Fruit fly (Drosophila melanogaster) whole organism, embryonic: Measurements from ENCODE around the gene CG1785.

ENCODE experiments used
- ATbp ChIP-seq: fragments of 200-800 bp; sonication (Bioruptor generic); optimal IDR thresholded peaks from 2 replicates; lab custom pipeline; 2017; ENCODE audit warnings: missing biosample characterization, mild to moderate bottlenecking, missing genetic modification characterization, missing genetic modification reagents
- Adf1 ChIP-seq: fragments of 200-800 bp; sonication (Bioruptor generic); IDR thresholded peaks from 2 replicates; pipeline ENCODE4 v1.3.6; 2022; ENCODE audit warnings: missing biosample characterization, missing genetic modification characterization
- Bgb ChIP-seq: fragments of 200-800 bp; sonication (Bioruptor generic); IDR thresholded peaks from 2 replicates; pipeline ENCODE4 v1.3.6; 2022; ENCODE audit warnings: missing biosample characterization, missing genetic modification characterization; ENCODE audit not compliant: partially characterized antibody
- C15 ChIP-seq: fragments of 200-800 bp; sonication (Bioruptor generic); IDR thresholded peaks from 3 replicates; pipeline ENCODE4 v1.3.6; 2022; ENCODE audit warnings: missing biosample characterization, missing genetic modification characterization
- CG11696 ChIP-seq: fragments of 200-800 bp; sonication (Bioruptor generic); IDR thresholded peaks from 2 replicates; pipeline ENCODE4 v1.3.6; 2022; ENCODE audit warnings: missing biosample characterization, missing genetic modification characterization
- CG13296 ChIP-seq: fragments of 200-800 bp; sonication (Bioruptor generic); optimal IDR thresholded peaks from 3 replicates; lab custom pipeline; 2018; ENCODE audit warnings: missing biosample characterization, mild to moderate bottlenecking, missing genetic modification characterization
- CG14667 ChIP-seq: fragments of 200-800 bp; sonication (Bioruptor generic); IDR thresholded peaks from 2 replicates; pipeline ENCODE4 v1.3.6; 2022; ENCODE audit warnings: missing biosample characterization, missing genetic modification characterization
- CG14710 ChIP-seq: fragments of 200-800 bp; sonication (Bioruptor generic); optimal IDR thresholded peaks from 3 replicates; lab custom pipeline; 2019; ENCODE audit warnings: missing biosample characterization, mild to moderate bottlenecking, missing genetic modification characterization, moderate library complexity
- CG15073 ChIP-seq: fragments of 200-800 bp; sonication (Bioruptor generic); optimal IDR thresholded peaks from 2 replicates; lab custom pipeline; 2016; ENCODE audit warnings: missing biosample characterization, missing genetic modification characterization
- CG15479 ChIP-seq: fragments of 200-800 bp; sonication (Bioruptor generic); optimal IDR thresholded peaks from 3 replicates; lab custom pipeline; 2019; ENCODE audit warnings: missing biosample characterization, mild to moderate bottlenecking, missing genetic modification characterization, moderate library complexity
- CG1602 ChIP-seq: fragments of 200-800 bp; sonication (Bioruptor generic); optimal IDR thresholded peaks from 3 replicates; lab custom pipeline; 2016; ENCODE audit warnings: missing biosample characterization, missing genetic modification characterization
- CG16815 ChIP-seq: fragments of 200-800 bp; sonication (Bioruptor generic); optimal IDR thresholded peaks from 3 replicates; lab custom pipeline; 2017; ENCODE audit warnings: missing biosample characterization, mild to moderate bottlenecking, missing genetic modification characterization
- CG17829 ChIP-seq: fragments of 200-800 bp; optimal IDR thresholded peaks from 2 replicates; lab custom pipeline; 2019; ENCODE audit warnings: missing biosample characterization, mild to moderate bottlenecking, missing genetic modification characterization, moderate library complexity
- CG17912 ChIP-seq: fragments of 200-800 bp; sonication (Bioruptor generic); optimal IDR thresholded peaks from 2 replicates; lab custom pipeline; 2018; ENCODE audit warnings: missing biosample characterization, mild to moderate bottlenecking, missing genetic modification characterization
- CG2116 ChIP-seq: fragments of 200-800 bp; sonication (Bioruptor generic); optimal IDR thresholded peaks from 3 replicates; lab custom pipeline; 2018; ENCODE audit warnings: missing biosample characterization, mild to moderate bottlenecking, missing genetic modification characterization
- CG2678 ChIP-seq: fragments of 200-800 bp; sonication (Bioruptor generic); optimal IDR thresholded peaks from 3 replicates; lab custom pipeline; 2019; ENCODE audit warnings: missing biosample characterization, mild to moderate bottlenecking, missing genetic modification characterization, moderate library complexity
- CG31388 ChIP-seq: fragments of 200-800 bp; sonication (Bioruptor generic); optimal IDR thresholded peaks from 2 replicates; lab custom pipeline; 2016; ENCODE audit warnings: missing biosample characterization, missing genetic modification characterization
- CG3281 ChIP-seq: fragments of 200-800 bp; sonication (Bioruptor generic); optimal IDR thresholded peaks from 3 replicates; lab custom pipeline; 2017; ENCODE audit warnings: missing biosample characterization, mild to moderate bottlenecking, missing genetic modification characterization
- CG33213 ChIP-seq: fragments of 200-800 bp; sonication (Bioruptor generic); optimal IDR thresholded peaks from 3 replicates; lab custom pipeline; 2016; ENCODE audit warnings: missing biosample characterization, missing genetic modification characterization
- CG3995 ChIP-seq: fragments of 200-800 bp; sonication (Bioruptor generic); optimal IDR thresholded peaks from 3 replicates; lab custom pipeline; 2016; ENCODE audit warnings: missing biosample characterization, missing genetic modification characterization
- CG4424 ChIP-seq: fragments of 200-800 bp; sonication (Bioruptor generic); optimal IDR thresholded peaks from 3 replicates; lab custom pipeline; 2016; ENCODE audit warnings: missing biosample characterization, missing genetic modification characterization
- CG4820 ChIP-seq: fragments of 200-800 bp; sonication (Bioruptor generic); optimal IDR thresholded peaks from 3 replicates; lab custom pipeline; 2016; ENCODE audit warnings: missing biosample characterization, missing genetic modification characterization
- CG5953 ChIP-seq: fragments of 200-800 bp; sonication (Bioruptor generic); IDR thresholded peaks from 2 replicates; pipeline ENCODE4 v1.3.6; 2022; ENCODE audit warnings: missing biosample characterization, missing genetic modification characterization
- CG9797 ChIP-seq: fragments of 200-800 bp; sonication (Bioruptor generic); optimal IDR thresholded peaks from 3 replicates; lab custom pipeline; 2018; ENCODE audit warnings: missing biosample characterization, mild to moderate bottlenecking, missing genetic modification characterization
- CG9932 ChIP-seq: fragments of 200-800 bp; sonication (Bioruptor generic); IDR thresholded peaks from 2 replicates; pipeline ENCODE4 v1.3.6; 2022; ENCODE audit warnings: missing biosample characterization, missing genetic modification characterization
- CoRest ChIP-seq: fragments of 200-800 bp; sonication (Bioruptor generic); optimal IDR thresholded peaks from 3 replicates; lab custom pipeline; 2018; ENCODE audit warnings: missing biosample characterization, mild to moderate bottlenecking, missing genetic modification characterization, moderate library complexity
- E2f1 ChIP-seq: fragments of 200-800 bp; sonication (Bioruptor generic); IDR thresholded peaks from 2 replicates; pipeline ENCODE4 v1.3.6; 2022; ENCODE audit warnings: missing biosample characterization, missing genetic modification characterization
- Gsc ChIP-seq: fragments of 200-800 bp; sonication (Bioruptor generic); IDR thresholded peaks from 2 replicates; pipeline ENCODE4 v1.3.6; 2022; ENCODE audit warnings: missing biosample characterization, missing genetic modification characterization
- HHEX ChIP-seq: fragments of 200-800 bp; sonication (Bioruptor generic); optimal IDR thresholded peaks from 3 replicates; lab custom pipeline; 2017; ENCODE audit warnings: missing biosample characterization, mild to moderate bottlenecking, missing genetic modification characterization, missing genetic modification reagents
- Hand ChIP-seq: fragments of 200-800 bp; sonication (Bioruptor generic); optimal IDR thresholded peaks from 2 replicates; lab custom pipeline; 2017; ENCODE audit warnings: mild to moderate bottlenecking, missing biosample characterization, missing genetic modification reagents, missing genetic modification characterization
- Hey ChIP-seq: fragments of 200-800 bp; sonication (Bioruptor generic); optimal IDR thresholded peaks from 3 replicates; lab custom pipeline; 2018; ENCODE audit warnings: missing biosample characterization, mild to moderate bottlenecking, missing genetic modification characterization
- Mad ChIP-seq: fragments of 200-800 bp; sonication (Bioruptor generic); optimal IDR thresholded peaks from 2 replicates; lab custom pipeline; 2016; ENCODE audit warnings: missing biosample characterization, missing genetic modification characterization
- Max ChIP-seq: fragments of 200-800 bp; sonication (Bioruptor generic); optimal IDR thresholded peaks from 2 replicates; lab custom pipeline; 2016; ENCODE audit warnings: missing biosample characterization, mild to moderate bottlenecking, missing genetic modification characterization
- Xbp1 ChIP-seq: fragments of 200-800 bp; sonication (Bioruptor generic); optimal IDR thresholded peaks from 3 replicates; lab custom pipeline; 2016; ENCODE audit warnings: missing biosample characterization, mild to moderate bottlenecking, missing genetic modification characterization
- bsh ChIP-seq, 2 experiments: fragments of 200-800 bp; sonication (Bioruptor generic); optimal IDR thresholded peaks; 2 replicates each; lab custom pipeline; 2017 to 2018; ENCODE audit warnings: mild to moderate bottlenecking in 2 of 2, missing biosample characterization in 2 of 2, missing genetic modification characterization in 2 of 2, moderate library complexity in 1 of 2
- chif ChIP-seq, 2 experiments: fragments of 200-800 bp; sonication (Bioruptor generic); optimal IDR thresholded peaks; 3 replicates each; lab custom pipeline; 2016; ENCODE audit warnings: missing biosample characterization in 2 of 2, missing genetic modification characterization in 2 of 2
- crc ChIP-seq: fragments of 200-800 bp; sonication (Bioruptor generic); optimal IDR thresholded peaks from 2 replicates; lab custom pipeline; 2016; ENCODE audit warnings: missing biosample characterization, missing genetic modification characterization
- danr ChIP-seq: fragments of 200-800 bp; sonication (Bioruptor generic); IDR thresholded peaks from 2 replicates; pipeline ENCODE4 v1.3.6; 2022; ENCODE audit warnings: missing biosample characterization, missing genetic modification characterization
- dmrt11E ChIP-seq: fragments of 200-800 bp; sonication (Bioruptor generic); optimal IDR thresholded peaks from 3 replicates; lab custom pipeline; 2018; ENCODE audit warnings: missing biosample characterization, mild to moderate bottlenecking, missing genetic modification characterization, moderate library complexity
- dpn ChIP-seq, 2 experiments: fragments of 200-800 bp; sonication (Bioruptor generic); optimal IDR thresholded peaks; 3 replicates each; lab custom pipeline; 2016; ENCODE audit warnings: missing biosample characterization in 2 of 2, missing genetic modification characterization in 2 of 2
- gem ChIP-seq: fragments of 200-800 bp; sonication (Bioruptor generic); optimal IDR thresholded peaks from 2 replicates; lab custom pipeline; 2019; ENCODE audit warnings: missing biosample characterization, mild to moderate bottlenecking, missing genetic modification characterization, moderate library complexity
- lab ChIP-seq: fragments of 200-800 bp; sonication (Bioruptor generic); optimal IDR thresholded peaks from 3 replicates; lab custom pipeline; 2017; ENCODE audit warnings: missing biosample characterization, missing genetic modification characterization, mild to moderate bottlenecking, moderate library complexity, missing genetic modification reagents
- lbe ChIP-seq: fragments of 200-800 bp; sonication (Bioruptor generic); optimal IDR thresholded peaks from 2 replicates; lab custom pipeline; 2016; ENCODE audit warnings: missing biosample characterization, mild to moderate bottlenecking, missing genetic modification characterization
- lov ChIP-seq, 2 experiments: fragments of 200-800 bp in 1 of 2; fragments of >200 bp in 1 of 2; sonication (Bioruptor generic) in 1 of 2; IDR thresholded peaks in 1 of 2; optimal IDR thresholded peaks in 1 of 2; 2 replicates in 1 of 2; 3 replicates in 1 of 2; pipeline versions ENCODE4 v1.3.6 to Lab custom; 2017 to 2022; ENCODE audit warnings: missing biosample characterization in 1 of 2, missing genetic modification characterization in 1 of 2
- oc ChIP-seq: fragments of 200-800 bp; sonication (Bioruptor generic); optimal IDR thresholded peaks from 2 replicates; lab custom pipeline; 2018; ENCODE audit warnings: missing biosample characterization, mild to moderate bottlenecking, missing genetic modification characterization, moderate library complexity
- phol ChIP-seq: fragments of 200-800 bp; sonication (Bioruptor generic); optimal IDR thresholded peaks from 3 replicates; lab custom pipeline; 2018; ENCODE audit warnings: missing biosample characterization, mild to moderate bottlenecking, missing genetic modification characterization, moderate library complexity
- pros ChIP-seq: fragments of 200-800 bp; sonication (Bioruptor generic); optimal IDR thresholded peaks from 3 replicates; lab custom pipeline; 2019; ENCODE audit warnings: missing biosample characterization, mild to moderate bottlenecking, missing genetic modification characterization, moderate library complexity
- slbo ChIP-seq: fragments of 200-800 bp; sonication (Bioruptor generic); IDR thresholded peaks from 2 replicates; pipeline ENCODE4 v1.3.6; 2022; ENCODE audit warnings: missing biosample characterization, missing genetic modification characterization
- sr ChIP-seq: fragments of 200-800 bp; sonication (Bioruptor generic); IDR thresholded peaks from 3 replicates; pipeline ENCODE4 v1.3.6; 2022; ENCODE audit warnings: missing biosample characterization, missing genetic modification characterization
- ssp ChIP-seq: fragments of 200-800 bp; sonication (Bioruptor generic); IDR thresholded peaks from 2 replicates; pipeline ENCODE4 v1.3.6; 2022; ENCODE audit warnings: missing biosample characterization, missing genetic modification characterization
- unpg ChIP-seq: fragments of 200-800 bp; sonication (Bioruptor generic); optimal IDR thresholded peaks from 3 replicates; lab custom pipeline; 2018; ENCODE audit warnings: missing biosample characterization, mild to moderate bottlenecking, missing genetic modification characterization, moderate library complexity

Gene CG1785

DNA sequence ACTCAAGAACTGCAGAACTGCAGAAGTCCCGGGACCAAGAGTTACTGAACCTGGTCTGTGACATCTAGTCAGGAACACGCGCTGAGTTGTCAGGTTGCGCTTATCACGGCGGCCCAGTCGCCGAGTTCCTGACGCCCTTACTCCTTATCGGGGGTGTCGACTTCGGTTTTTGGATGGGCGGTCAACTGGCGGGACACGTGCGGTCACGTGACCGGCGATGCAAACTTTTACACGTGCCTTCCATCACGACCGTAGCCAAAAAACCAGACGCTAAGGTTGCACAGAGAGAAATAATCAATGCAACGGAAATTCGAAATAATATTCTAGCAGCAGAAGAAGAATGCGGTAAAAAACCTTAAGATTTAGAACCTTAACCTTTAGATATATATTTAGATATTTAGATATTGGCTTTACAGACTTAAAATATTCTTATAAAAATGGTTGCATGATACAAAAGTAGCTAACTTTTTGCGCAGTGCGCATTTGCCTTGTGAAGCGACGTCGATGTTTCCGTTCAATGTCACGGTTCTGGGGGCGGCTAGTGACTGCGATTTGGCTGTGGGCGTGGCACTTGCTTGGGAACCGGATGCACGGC lies 8.8 kb downstream of the CG1785 start (continued):
- TF ChIP-seq Max (GFP tag; lab: Kevin White, UChicago), result no peak
- no peak for TF ChIP-seq CG4820 (GFP tag; lab: Kevin White, UChicago)
- no peak for TF ChIP-seq CG15479 (GFP tag; lab: Kevin White, UChicago)
- TF ChIP-seq phol (tag; lab: Kevin White, UChicago), result peak; percentile 25
- TF ChIP-seq CG2116, result no peak
- TF ChIP-seq CG14710, result peak; percentile 24
- peak; percentile 20 for TF ChIP-seq unpg (GFP tag; lab: Kevin White, UChicago)
- no peak for TF ChIP-seq CG11696
- TF ChIP-seq gem, result peak; percentile 48
- TF ChIP-seq CG9932 (GFP tag; lab: Robert Waterston, UW), result no peak
- peak; percentile 27 for TF ChIP-seq CG2678
- TF ChIP-seq dmrt11E (tag; lab: Kevin White, UChicago), result peak; percentile 16
- TF ChIP-seq CG5953 (GFP tag; lab: Robert Waterston, UW), result no peak
- TF ChIP-seq ATbp (GFP tag; lab: Kevin White, UChicago), result peak; percentile 37
- no peak for TF ChIP-seq CG31388 (GFP tag; lab: Kevin White, UChicago)
- no peak for TF ChIP-seq lbe (GFP tag; lab: Kevin White, UChicago)
- no peak for TF ChIP-seq Gsc (GFP tag; lab: Robert Waterston, UW)
- TF ChIP-seq CG14667 (GFP tag; lab: Robert Waterston, UW), result no peak
- no peak for TF ChIP-seq CG17912
- no peak for TF ChIP-seq CG1602
- TF ChIP-seq Mad, result no peak
- peak in 1 of 2 experiments; percentile 55 for TF ChIP-seq bsh (GFP tag; optimal IDR thresholded peaks at IDR 0.05; lab: Kevin White, UChicago)
- TF ChIP-seq CG33213 (GFP tag; lab: Kevin White, UChicago), result no peak
- no peak for TF ChIP-seq pros
- no peak for TF ChIP-seq ssp
- no peak for TF ChIP-seq E2f1 (GFP tag; lab: Robert Waterston, UW)
- no peak for TF ChIP-seq lab (GFP tag; lab: Kevin White, UChicago)
- no peak for TF ChIP-seq Xbp1 (GFP tag; lab: Kevin White, UChicago)
- peak; percentile 23 for TF ChIP-seq CG17829

DNA sequence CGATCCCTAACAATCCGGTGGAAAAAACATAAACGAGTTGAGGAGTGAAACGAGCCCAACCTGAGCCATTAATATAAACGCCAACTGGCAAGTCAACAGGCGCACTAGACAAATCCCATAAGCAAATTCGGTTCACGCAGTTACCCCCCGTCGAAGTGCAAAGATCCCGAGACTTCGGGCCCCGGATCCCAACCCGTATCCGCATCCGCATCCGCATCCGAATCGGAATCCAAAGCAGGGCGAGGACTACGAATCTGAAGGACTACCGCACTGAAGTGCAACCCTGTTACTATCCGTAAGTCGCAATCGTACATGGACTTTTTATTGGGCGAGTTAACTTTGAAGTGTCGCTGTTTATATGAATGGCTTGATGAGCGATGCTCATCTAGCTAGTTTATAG lies 10.1 kb downstream of the CG1785 start:
- TF ChIP-seq C15 (GFP tag; lab: Robert Waterston, UW), result no peak
- TF ChIP-seq CoRest (tag; lab: Kevin White, UChicago), result no peak
- TF ChIP-seq crc, result no peak
- TF ChIP-seq pros, result peak; percentile 52
- peak; percentile 60 for TF ChIP-seq Hey (tag; lab: Kevin White, UChicago)
- TF ChIP-seq CG3281 (GFP tag; lab: Kevin White, UChicago), result no peak
- TF ChIP-seq Adf1 (GFP tag; lab: Robert Waterston, UW), result no peak
- TF ChIP-seq CG4424 (GFP tag; lab: Kevin White, UChicago), result no peak
- TF ChIP-seq sr, result no peak
- no peak for TF ChIP-seq Hand (GFP tag; lab: Kevin White, UChicago)
- no peak for TF ChIP-seq CG9797 (GFP tag; lab: Kevin White, UChicago)
- no peak for TF ChIP-seq HHEX (GFP tag; lab: Kevin White, UChicago)
- TF ChIP-seq Bgb (GFP tag; lab: Robert Waterston, UW), result no peak
- peak; percentile 37 for TF ChIP-seq oc (tag; lab: Kevin White, UChicago)
- no peak for TF ChIP-seq dpn (GFP tag; optimal IDR thresholded peaks at IDR 0.05; lab: Kevin White, UChicago)
- no peak for TF ChIP-seq CG13296 (GFP tag; lab: Kevin White, UChicago)
- no peak for TF ChIP-seq CG1602
- TF ChIP-seq CG15073, result no peak
- no peak for TF ChIP-seq lov (optimal IDR thresholded peaks at IDR 0.05; lab: Kevin White, UChicago)
- no peak for TF ChIP-seq lov (GFP tag; IDR thresholded peaks at IDR 0.05; lab: Robert Waterston, UW)
- no peak for TF ChIP-seq CG3995 (GFP tag; lab: Kevin White, UChicago)
- no peak for TF ChIP-seq danr (GFP tag; lab: Robert Waterston, UW)
- no peak for TF ChIP-seq chif (GFP tag; optimal IDR thresholded peaks at IDR 0.05; lab: Kevin White, UChicago)
- no peak for TF ChIP-seq gem
- no peak for TF ChIP-seq CG16815 (GFP tag; lab: Kevin White, UChicago)
- no peak for TF ChIP-seq slbo (GFP tag; lab: Robert Waterston, UW)
